Worm (Caenorhabditis elegans) whole organism, L4 larva: ENCODE results near the gene C18D11.7.
A peak's percentile ranks its signal among the peaks of the same experiment; 100 is the strongest.
"Not testable (repeated sequence)": the region's sequence is repeated elsewhere in the genome, so short reads cannot be mapped to it uniquely, and the experiment has no call there.

Experiments
- F10B5.3 ChIP-seq: sonication (generic microtip); optimal IDR thresholded peaks from 2 replicates; lab custom pipeline; 2016; ENCODE audit warnings: mild to moderate bottlenecking, missing genetic modification characterization, missing compliant biosample characterization
- F37D6.2 ChIP-seq: sonication (generic microtip); optimal IDR thresholded peaks from 2 replicates; lab custom pipeline; 2016; ENCODE audit warnings: mild to moderate bottlenecking, missing genetic modification characterization, missing compliant biosample characterization
- R02D3.7 ChIP-seq: fragments of 150-350 bp; sonication (generic microtip); optimal IDR thresholded peaks from 3 replicates; lab custom pipeline; 2014; ENCODE audit warnings: missing biosample characterization, missing genetic modification characterization
- T26A8.4 ChIP-seq: fragments of 200-800 bp; sonication (Bioruptor generic); IDR thresholded peaks from 2 replicates; pipeline ENCODE4 v1.3.6; 2022; ENCODE audit warnings: missing genetic modification characterization, missing compliant biosample characterization
- aha-1 ChIP-seq: fragments of 150-350 bp; peaks from one replicate; lab custom pipeline; 2014; ENCODE audit warnings: missing biosample characterization, missing genetic modification characterization
- ama-1 ChIP-seq: fragments of 150-350 bp; optimal IDR thresholded peaks from 2 replicates; lab custom pipeline; 2014; ENCODE audit warnings: inconsistent platforms, mixed read lengths
- ceh-44 ChIP-seq: fragments of 200-800 bp; sonication (Bioruptor generic); IDR thresholded peaks from 2 replicates; pipeline ENCODE4 v1.3.6; 2022; ENCODE audit warnings: missing genetic modification reagents, missing genetic modification characterization, missing compliant biosample characterization
- ceh-62 ChIP-seq: sonication (generic microtip); optimal IDR thresholded peaks from 2 replicates; lab custom pipeline; 2017; ENCODE audit warnings: missing biosample characterization, missing genetic modification characterization
- daf-16 ChIP-seq, 3 experiments: sonication (generic microtip); optimal IDR thresholded peaks; 2 replicates each; lab custom pipeline; 2016 to 2017; ENCODE audit warnings: missing genetic modification characterization in 3 of 3, missing genetic modification reagents in 3 of 3, mild to moderate bottlenecking in 2 of 3, missing compliant biosample characterization in 2 of 3, missing biosample characterization in 1 of 3, moderate library complexity in 1 of 3
- duxl-1 ChIP-seq: sonication (generic microtip); optimal IDR thresholded peaks from 2 replicates; lab custom pipeline; 2016; ENCODE audit warnings: mild to moderate bottlenecking, missing genetic modification characterization, moderate library complexity, missing compliant biosample characterization; ENCODE audit not compliant: poor library complexity
- egl-43 ChIP-seq: fragments of 200-800 bp; sonication (Bioruptor generic); IDR thresholded peaks from 2 replicates; pipeline ENCODE4 v1.3.6; 2022; ENCODE audit warnings: missing genetic modification reagents, missing genetic modification characterization, missing compliant biosample characterization
- fos-1 ChIP-seq: fragments of 150-350 bp; optimal IDR thresholded peaks from 2 replicates; lab custom pipeline; 2014; ENCODE audit warnings: missing biosample characterization, missing genetic modification characterization
- gei-8 ChIP-seq: fragments of 200-800 bp; sonication (Bioruptor generic); optimal IDR thresholded peaks from 2 replicates; lab custom pipeline; 2018; ENCODE audit warnings: mild to moderate bottlenecking, missing genetic modification characterization, missing compliant biosample characterization
- hif-1 ChIP-seq, 2 experiments: sonication (generic microtip); optimal IDR thresholded peaks; 2 replicates each; lab custom pipeline; 2016 to 2017; ENCODE audit warnings: missing compliant biosample characterization in 2 of 2, missing genetic modification characterization in 2 of 2, missing genetic modification reagents in 2 of 2, missing genotype in 2 of 2, mild to moderate bottlenecking in 1 of 2
- hlh-30 ChIP-seq: sonication (generic microtip); optimal IDR thresholded peaks from 2 replicates; lab custom pipeline; 2017; ENCODE audit warnings: antibody characterized with exemption, mild to moderate bottlenecking, missing genetic modification characterization, missing compliant biosample characterization; ENCODE audit not compliant: insufficient read depth
- hmg-1.1 ChIP-seq: fragments of 200-800 bp; sonication (Bioruptor generic); IDR thresholded peaks from 2 replicates; pipeline ENCODE4 v1.3.6; 2022; ENCODE audit warnings: missing genetic modification reagents, missing genetic modification characterization, missing compliant biosample characterization
- lim-7 ChIP-seq: fragments of 200-800 bp; sonication (Bioruptor generic); IDR thresholded peaks from 2 replicates; pipeline ENCODE4 v1.3.6; 2022; ENCODE audit warnings: missing genetic modification characterization, missing compliant biosample characterization
- lin-38 ChIP-seq: fragments of 200-800 bp; sonication (Bioruptor generic); IDR thresholded peaks from 2 replicates; pipeline ENCODE4 v1.3.6; 2022; ENCODE audit warnings: missing genetic modification reagents, missing genetic modification characterization, missing compliant biosample characterization
- lir-3 ChIP-seq: sonication (generic microtip); optimal IDR thresholded peaks from 2 replicates; lab custom pipeline; 2016; ENCODE audit warnings: mild to moderate bottlenecking, missing genetic modification characterization, missing compliant biosample characterization
- lsy-2 ChIP-seq, 2 experiments: fragments of 150-350 bp in 1 of 2; sonication (generic microtip) in 1 of 2; optimal IDR thresholded peaks; 2 replicates each; lab custom pipeline; 2014 to 2017; ENCODE audit warnings: missing biosample characterization in 2 of 2, missing genetic modification characterization in 2 of 2
- madf-5 ChIP-seq, 2 experiments: fragments of 200-800 bp; sonication (Bioruptor generic); IDR thresholded peaks; 2 replicates each; pipeline ENCODE4 v1.3.6; 2022; ENCODE audit warnings: missing compliant biosample characterization in 2 of 2, missing genetic modification characterization in 2 of 2
- madf-9 ChIP-seq: fragments of 200-800 bp; sonication (Bioruptor generic); conservative IDR thresholded peaks from 2 replicates; pipeline ENCODE4 v1.3.6; 2022; ENCODE audit warnings: missing genetic modification reagents, missing genetic modification characterization, missing compliant biosample characterization
- mep-1 ChIP-seq: fragments of 150-350 bp; sonication (generic microtip); optimal IDR thresholded peaks from 3 replicates; lab custom pipeline; 2014; ENCODE audit warnings: missing biosample characterization, missing genetic modification characterization
- mes-2 ChIP-seq: sonication (generic microtip); optimal IDR thresholded peaks from 2 replicates; lab custom pipeline; 2016; ENCODE audit warnings: missing genotype, mild to moderate bottlenecking, missing genetic modification characterization, missing compliant biosample characterization; ENCODE audit not compliant: poor library complexity, severe bottlenecking
- mxl-2 ChIP-seq: fragments of 200-800 bp; sonication (Bioruptor generic); conservative IDR thresholded peaks from 2 replicates; pipeline ENCODE4 v1.3.6; 2022; ENCODE audit warnings: missing genetic modification reagents, missing genetic modification characterization, missing compliant biosample characterization
- nhr-25 ChIP-seq: sonication (generic microtip); optimal IDR thresholded peaks from 2 replicates; lab custom pipeline; 2017; ENCODE audit warnings: missing genetic modification characterization, mild to moderate bottlenecking, missing compliant biosample characterization, antibody characterized with exemption, moderate library complexity, borderline replicate concordance; ENCODE audit not compliant: insufficient read depth
- nhr-48 ChIP-seq: sonication (generic microtip); optimal IDR thresholded peaks from 2 replicates; lab custom pipeline; 2016; ENCODE audit warnings: mild to moderate bottlenecking, missing genetic modification characterization, missing compliant biosample characterization
- sdz-12 ChIP-seq: fragments of 200-800 bp; sonication (Bioruptor generic); optimal IDR thresholded peaks from 2 replicates; lab custom pipeline; 2018; ENCODE audit warnings: mild to moderate bottlenecking, missing genetic modification characterization, missing compliant biosample characterization
- snpc-1.2 ChIP-seq: fragments of 200-800 bp; sonication (Bioruptor generic); IDR thresholded peaks from 2 replicates; pipeline ENCODE4 v1.3.6; 2022; ENCODE audit warnings: missing genetic modification reagents, missing genetic modification characterization, missing compliant biosample characterization
- tra-1 ChIP-seq: fragments of 200-800 bp; sonication (Bioruptor generic); IDR thresholded peaks from 2 replicates; pipeline ENCODE4 v1.3.6; 2022; ENCODE audit warnings: missing genetic modification reagents, missing genetic modification characterization, missing compliant biosample characterization
- unc-130 ChIP-seq: sonication (generic microtip); optimal IDR thresholded peaks from 2 replicates; lab custom pipeline; 2016; ENCODE audit warnings: missing genetic modification reagents, missing genetic modification characterization, missing compliant biosample characterization
- unc-39 ChIP-seq: sonication (generic microtip); optimal IDR thresholded peaks from 2 replicates; lab custom pipeline; 2017; ENCODE audit warnings: missing biosample characterization, missing genetic modification characterization
- unc-62 ChIP-seq, 3 experiments: fragments of 150-350 bp in 1 of 3; sonication (generic microtip); optimal IDR thresholded peaks in 2 of 3; peaks in 1 of 3; 1 replicate in 1 of 3; 2 replicates in 2 of 3; lab custom pipeline; 2014 to 2017; ENCODE audit warnings: missing biosample characterization in 3 of 3, missing genetic modification characterization in 3 of 3, missing genetic modification reagents in 3 of 3, missing genotype in 1 of 3
- zag-1 ChIP-seq: fragments of 150-350 bp; optimal IDR thresholded peaks from 2 replicates; lab custom pipeline; 2014; ENCODE audit warnings: missing biosample characterization, missing genetic modification characterization
- zfp-3 ChIP-seq: fragments of 200-800 bp; sonication (Bioruptor generic); conservative IDR thresholded peaks from 2 replicates; pipeline ENCODE4 v1.3.6; 2022; ENCODE audit warnings: missing genetic modification reagents, missing genetic modification characterization, missing compliant biosample characterization

The C18D11.7 gene

DNA sequence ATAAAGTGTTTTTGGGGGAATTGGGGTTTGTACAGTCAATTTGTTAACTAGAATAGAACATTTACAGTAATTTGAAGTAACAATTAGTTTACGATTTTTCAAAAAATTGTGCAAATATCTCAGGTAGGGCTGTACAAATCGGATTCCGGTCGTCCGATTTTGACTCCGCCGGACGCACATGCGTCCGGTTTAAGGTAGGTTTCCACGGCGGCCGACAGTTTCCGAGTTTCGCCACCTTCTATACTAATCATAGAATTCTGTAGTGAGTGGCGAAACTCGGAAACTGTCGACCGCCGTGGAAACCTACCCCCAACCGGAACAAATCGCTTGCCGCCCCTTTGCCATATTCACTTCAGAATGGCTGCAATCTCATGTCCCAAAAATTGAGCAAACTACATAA, 17.1 kb downstream of the C18D11.7 start (continued):
- TF ChIP-seq lim-7 (GFP tag; lab: Robert Waterston, UW) (no peak), egl-43 (GFP tag; lab: Robert Waterston, UW) (no peak), nhr-25 (no peak)
- TF ChIP-seq, all 104 proteins: peak for 0

DNA sequence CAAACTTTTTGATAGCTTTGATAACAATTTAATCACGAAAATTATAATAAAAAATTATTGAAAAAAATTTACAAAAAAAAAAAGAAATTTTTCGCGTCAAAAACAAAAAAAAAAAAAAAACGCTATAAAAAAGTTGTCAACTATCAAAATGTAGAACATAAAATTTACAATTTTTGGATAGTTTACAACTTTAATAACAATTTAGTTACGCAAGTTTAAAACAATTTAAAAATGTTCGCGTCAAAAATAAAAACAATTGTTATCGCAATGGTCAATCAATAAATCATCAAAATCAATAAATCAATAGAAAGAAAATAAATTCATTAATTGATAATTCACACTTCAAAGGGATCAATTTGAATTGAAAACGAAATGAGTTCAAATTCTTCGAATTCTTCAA, 19.2 kb downstream of the C18D11.7 start, which contains the start of gene C24H11.1:
Gene C24H11.1, plus strand, starts transcription at position 301 of the 400 bp plus-strand sequence.
- TF ChIP-seq lir-3 (tag; lab: Kevin White, UChicago); T26A8.4 (GFP tag; lab: Robert Waterston, UW); hif-1 (tag; optimal IDR thresholded peaks at IDR 0.05; lab: Kevin White, UChicago): not testable (repeated sequence)

DNA sequence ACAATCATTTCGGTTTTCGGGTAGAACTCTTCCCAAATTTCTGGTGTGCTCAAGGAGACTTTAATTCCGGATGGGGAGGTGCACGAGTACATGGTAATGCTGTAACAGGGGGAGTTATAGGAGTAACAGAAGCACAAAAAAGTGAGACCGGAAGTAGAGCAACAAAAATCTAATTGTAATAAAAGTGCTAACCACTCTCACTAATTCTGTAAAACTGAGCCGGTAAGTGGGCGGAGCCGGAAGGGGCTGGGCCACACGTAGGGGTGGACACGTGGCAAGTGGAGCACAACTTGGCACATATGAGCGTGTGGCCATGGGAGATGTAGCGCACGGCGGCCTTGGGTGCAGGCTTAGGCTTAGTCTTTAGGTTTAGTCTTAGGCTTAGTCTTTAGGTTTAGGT, 20.6 kb downstream of the C18D11.7 start, which contains the start of gene tbx-38:
Gene tbx-38, minus strand, starts transcription at position 101 of the 400 bp plus-strand sequence.
- TF ChIP-seq gei-8 (no peak), lim-7 (GFP tag; lab: Robert Waterston, UW) (0 out of 2 replicates have a peak, but pooled peaks have one; percentile 39)
- TF ChIP-seq, all 104 proteins: peak for 1

DNA sequence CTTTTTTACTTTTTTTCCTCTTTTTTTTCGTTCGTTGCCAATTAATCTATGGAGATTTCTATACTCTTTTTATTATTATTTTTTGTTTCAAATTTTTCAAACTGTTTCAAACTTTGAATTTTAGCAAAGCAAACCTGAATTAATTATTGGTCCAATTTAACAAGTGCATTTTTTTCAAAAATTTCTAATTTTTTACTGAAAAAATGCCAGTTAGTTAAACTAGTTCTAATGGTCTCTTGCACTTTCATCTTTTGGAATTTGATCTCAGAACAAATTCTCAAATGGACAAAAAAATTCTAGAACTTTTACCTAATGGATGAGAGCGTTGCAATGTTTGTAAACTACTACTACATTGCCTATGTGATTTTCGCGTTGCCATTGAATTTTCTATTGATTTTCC, 24.8 kb downstream of the C18D11.7 start, which contains the start of gene srd-74:
Gene srd-74, plus strand, starts transcription at position 301 of the 400 bp plus-strand sequence.
- TF ChIP-seq snpc-1.2 (no peak), aha-1 (tag; lab: Kevin White, UChicago) (peak; percentile 58)
- TF ChIP-seq, all 104 proteins: peak for 1

DNA sequence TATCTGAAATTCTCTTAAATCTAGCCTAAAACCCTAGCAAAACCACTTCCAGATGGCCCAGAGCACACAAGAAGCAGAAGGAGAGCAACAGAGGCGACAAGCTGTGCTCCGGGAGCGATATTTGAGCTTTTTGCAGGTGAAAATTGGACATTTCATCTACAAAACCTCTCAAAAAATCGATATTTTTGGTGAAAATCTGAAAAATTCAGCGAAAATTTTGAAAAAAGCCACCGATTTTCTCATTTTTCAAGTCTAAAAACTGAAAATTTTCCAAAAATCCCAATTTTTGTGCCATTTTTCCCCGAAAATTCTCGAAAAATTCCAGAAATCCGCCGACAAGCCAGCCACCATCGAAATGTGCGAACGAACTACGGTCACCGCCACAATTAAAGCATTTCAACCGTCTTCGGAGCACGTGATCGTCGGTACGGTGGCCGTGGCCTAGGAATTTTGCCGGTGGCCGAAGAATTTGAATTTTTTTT, 26.4 kb downstream of the C18D11.7 start, which contains the start of gene C24H11.5:
Gene C24H11.5, plus strand, starts transcription at position 51 of the 482 bp plus-strand sequence.
- TF ChIP-seq unc-62 (GFP tag; optimal IDR thresholded peaks at IDR 0.05 in 1 of 2; lab: Kevin White, UChicago) (peak in 1 of 2 experiments; percentile 77), unc-62 (tag; optimal IDR thresholded peaks at IDR 0.05; lab: Kevin White, UChicago) (no peak), tra-1 (GFP tag; lab: Robert Waterston, UW) (no peak), mes-2 (peak; percentile 26)
- TF ChIP-seq, all 104 proteins: peak for 2

DNA sequence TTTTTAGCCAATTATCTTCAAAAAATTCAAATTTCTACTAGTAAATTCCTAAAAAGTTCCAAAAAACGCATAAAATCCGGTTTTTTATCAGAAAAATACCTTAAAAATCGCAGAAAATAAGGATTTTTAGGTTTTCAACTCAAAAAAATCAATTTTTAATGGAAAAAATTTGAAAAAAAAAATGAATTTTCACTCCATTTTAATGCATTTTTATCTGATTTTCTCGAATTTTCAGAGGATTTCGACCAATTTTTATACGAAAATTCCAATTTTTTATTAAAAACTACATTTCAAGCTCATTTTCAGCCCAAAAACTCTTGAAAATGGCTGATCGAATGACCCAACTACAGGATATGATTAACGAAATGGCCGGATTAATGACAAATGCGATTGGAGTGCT, 29.3 kb downstream of the C18D11.7 start, which contains the start of gene mdt-21:
Gene mdt-21, plus strand, starts transcription at position 301 of the 400 bp plus-strand sequence.
- TF ChIP-seq mxl-2 (GFP tag; lab: Robert Waterston, UW) (no peak), aha-1 (tag; lab: Kevin White, UChicago) (peak; percentile 52)
- TF ChIP-seq, all 104 proteins: peak for 1

DNA sequence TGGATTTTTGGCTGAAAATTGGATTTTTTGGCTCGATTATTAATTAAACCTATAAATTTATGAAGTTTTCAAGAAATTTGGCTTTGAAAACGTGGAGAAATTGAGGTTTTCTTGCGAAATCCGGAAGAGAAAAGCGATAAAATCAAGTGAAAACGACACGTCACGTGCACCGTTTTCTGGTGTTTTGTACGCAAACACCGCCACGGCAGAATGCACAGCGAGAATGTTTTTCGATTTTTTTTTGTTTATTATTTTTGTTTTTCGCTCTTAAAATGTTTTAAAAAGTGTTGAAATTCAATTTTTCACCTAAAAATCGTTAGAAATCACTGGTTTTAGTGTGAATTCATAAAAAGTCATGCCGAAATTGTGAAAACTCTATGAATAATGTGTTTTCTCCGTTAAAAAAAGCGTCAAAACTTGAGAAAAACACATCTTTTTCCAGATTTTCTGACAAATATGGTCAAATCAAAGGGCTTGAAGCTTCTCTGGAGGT, 32.0 kb downstream of the C18D11.7 start, which contains the start of gene immp-1:
Gene immp-1, plus strand, starts transcription at position 443 of the 493 bp plus-strand sequence.
- TF ChIP-seq madf-5 (GFP tag; IDR thresholded peaks at IDR 0.05; lab: Robert Waterston, UW) (no peak), R02D3.7 (tag; lab: Kevin White, UChicago) (no peak), unc-39 (tag; lab: Kevin White, UChicago) (no peak), hmg-1.1 (GFP tag; lab: Robert Waterston, UW) (peak; percentile 53; the same call in 1 of the 2 replicates), ama-1 (no peak), zag-1 (tag; lab: Kevin White, UChicago) (no peak), daf-16 (GFP tag; optimal IDR thresholded peaks at IDR 0.05; lab: Kevin White, UChicago) (no peak), daf-16 (tag; optimal IDR thresholded peaks at IDR 0.05; lab: Kevin White, UChicago) (peak; percentile 51), F37D6.2 (tag; lab: Kevin White, UChicago) (no peak), sdz-12 (GFP tag; lab: Kevin White, UChicago) (no peak), gei-8 (no peak), madf-9 (GFP tag; lab: Robert Waterston, UW) (no peak), fos-1 (tag; lab: Kevin White, UChicago) (no peak), lsy-2 (tag; optimal IDR thresholded peaks at IDR 0.05; lab: Kevin White, UChicago) (peak in 1 of 2 experiments; percentile 64), mes-2 (peak; percentile 72), mep-1 (tag; lab: Kevin White, UChicago) (no peak), duxl-1 (tag; lab: Kevin White, UChicago) (no peak), zfp-3 (GFP tag; lab: Robert Waterston, UW) (no peak), tra-1 (GFP tag; lab: Robert Waterston, UW) (no peak), hlh-30 (tag; lab: Kevin White, UChicago) (peak; percentile 97), unc-130 (no peak), ceh-62 (tag; lab: Kevin White, UChicago) (no peak), T26A8.4 (GFP tag; lab: Robert Waterston, UW) (peak; percentile 28; the same call in 1 of the 2 replicates), lin-38 (GFP tag; lab: Robert Waterston, UW) (peak; percentile 53), F10B5.3 (tag; lab: Kevin White, UChicago) (no peak), ceh-44 (GFP tag; lab: Robert Waterston, UW) (no peak), nhr-48 (tag; lab: Kevin White, UChicago) (no peak)
